Fruit fly (Drosophila melanogaster): ENCODE measurements around the gene unc.

Gene unc

DNA sequence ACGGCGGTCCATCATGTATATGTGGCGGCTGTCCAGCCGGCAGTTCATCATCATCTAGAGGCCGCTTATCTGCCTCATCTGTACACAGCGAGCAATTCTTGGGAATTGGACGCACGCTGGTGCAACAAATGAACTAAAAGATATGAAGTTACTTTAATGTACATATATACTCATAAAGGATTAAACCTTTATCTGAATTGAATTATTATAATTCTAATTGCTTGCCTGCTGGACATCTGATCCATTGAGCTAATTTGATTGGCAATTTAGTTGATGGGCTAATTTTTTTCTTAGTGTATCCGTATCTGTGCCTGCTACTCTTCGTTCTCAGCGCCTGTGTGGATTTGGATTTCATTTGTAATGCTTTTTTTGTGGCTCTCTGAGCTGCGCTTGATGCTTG, 43.8 kb downstream of the unc start (continued):
- TF ChIP-seq CG17361 (GFP tag; IDR thresholded peaks at IDR 0.05) = 0 out of 3 replicates have a peak, but pooled peaks have one; percentile 19
- no peak for TF ChIP-seq D (optimal IDR thresholded peaks at IDR 0.05)
- no peak for TF ChIP-seq D (GFP tag; optimal IDR thresholded peaks at IDR 0.05)
- no peak for TF ChIP-seq CG3407 (GFP tag; optimal IDR thresholded peaks at IDR 0.05)
- peak; percentile 20 for TF ChIP-seq lab (GFP tag; optimal IDR thresholded peaks at IDR 0.05)
- no peak for TF ChIP-seq slp2 (GFP tag; optimal IDR thresholded peaks at IDR 0.05)
- TF ChIP-seq sens (GFP tag) = peak; percentile 49
- TF ChIP-seq CG8089 (GFP tag; optimal IDR thresholded peaks at IDR 0.05) = no peak
- peak; percentile 39 for TF ChIP-seq CG18599 (GFP tag; optimal IDR thresholded peaks at IDR 0.05)
- TF ChIP-seq CG18262 (tag; optimal IDR thresholded peaks at IDR 0.05) = peak; percentile 10
- TF ChIP-seq CG6813 (GFP tag; optimal IDR thresholded peaks at IDR 0.05) = no peak
- peak; percentile 80 for TF ChIP-seq corto (GFP tag; optimal IDR thresholded peaks at IDR 0.05)
- no peak for TF ChIP-seq CG43689 (GFP tag; IDR thresholded peaks at IDR 0.05)
- TF ChIP-seq CG10979 (tag; optimal IDR thresholded peaks at IDR 0.05) = peak; percentile 24
- TF ChIP-seq CG13424 (tag; optimal IDR thresholded peaks at IDR 0.05) = peak; percentile 1
- TF ChIP-seq row (GFP tag; IDR thresholded peaks at IDR 0.05) = peak; percentile 51
- 0 out of 2 replicates have a peak, but pooled peaks have one; percentile 23 for TF ChIP-seq lmd (GFP tag; IDR thresholded peaks at IDR 0.05)
- TF ChIP-seq tin (GFP tag; optimal IDR thresholded peaks at IDR 0.05) = peak; percentile 35
- no peak for TF ChIP-seq fru (optimal IDR thresholded peaks at IDR 0.05)
- no peak for TF ChIP-seq HLH4C (GFP tag; IDR thresholded peaks at IDR 0.05; ENCODE audit: partially characterized antibody)
- TF ChIP-seq gsb (GFP tag; IDR thresholded peaks at IDR 0.05) = no peak
- TF ChIP-seq CG2712 (tag; optimal IDR thresholded peaks at IDR 0.05) = peak; percentile 17
- peak; percentile 16 for TF ChIP-seq CG2120 (GFP tag; optimal IDR thresholded peaks at IDR 0.05)
- TF ChIP-seq crol (GFP tag; IDR thresholded peaks at IDR 0.05) = no peak
- TF ChIP-seq dysf (GFP tag; IDR thresholded peaks at IDR 0.05) = peak; percentile 14; the same call in 1 of the 3 replicates
- peak; percentile 3 to 86 for TF ChIP-seq bsh (GFP tag; optimal IDR thresholded peaks at IDR 0.05)
- TF ChIP-seq Abd-B (GFP tag; optimal IDR thresholded peaks at IDR 0.05) = no peak
- TF ChIP-seq CG11085 (GFP tag; IDR thresholded peaks at IDR 0.05) = no peak
- TF ChIP-seq CG17328 (GFP tag; IDR thresholded peaks at IDR 0.05) = no peak
- no peak for TF ChIP-seq Jarid2 (GFP tag; optimal IDR thresholded peaks at IDR 0.05)
- no peak for TF ChIP-seq CG3838 (GFP tag; optimal IDR thresholded peaks at IDR 0.05)
- no peak for TF ChIP-seq CG15269 (tag; optimal IDR thresholded peaks at IDR 0.05)
- TF ChIP-seq gt (GFP tag; IDR thresholded peaks at IDR 0.05) = no peak
- TF ChIP-seq CG8281 (tag; optimal IDR thresholded peaks at IDR 0.05) = no peak
- peak; percentile 37 for TF ChIP-seq CG11504 (tag; optimal IDR thresholded peaks at IDR 0.05)
- TF ChIP-seq Ada2b (GFP tag; IDR thresholded peaks at IDR 0.05) = peak; percentile 8; the same call in 1 of the 2 replicates
- no peak for TF ChIP-seq CG6254 (GFP tag; optimal IDR thresholded peaks at IDR 0.05)
- peak; percentile 12 for TF ChIP-seq CG17359 (tag; optimal IDR thresholded peaks at IDR 0.05)
- no peak for TF ChIP-seq CG6791 (GFP tag; IDR thresholded peaks at IDR 0.05; ENCODE audit: partially characterized antibody)
- TF ChIP-seq sc (optimal IDR thresholded peaks at IDR 0.05) = no peak
- TF ChIP-seq sc (GFP tag; optimal IDR thresholded peaks at IDR 0.05) = no peak
- TF ChIP-seq nmo (GFP tag; optimal IDR thresholded peaks at IDR 0.05) = peak; percentile 25
- no peak for TF ChIP-seq CG3995 (GFP tag; optimal IDR thresholded peaks at IDR 0.05)
- peak; percentile 1 for TF ChIP-seq CG17829 (tag; optimal IDR thresholded peaks at IDR 0.05)
- TF ChIP-seq prd (optimal IDR thresholded peaks at IDR 0.05) = no peak
- peak; percentile 48; the same call in 2 of the 3 replicates for TF ChIP-seq prd (GFP tag; IDR thresholded peaks at IDR 0.05)
- TF ChIP-seq CG11456 (GFP tag; IDR thresholded peaks at IDR 0.05) = no peak
- TF ChIP-seq Oli (tag; optimal IDR thresholded peaks at IDR 0.05) = peak; percentile 18
- TF ChIP-seq ato (GFP tag; IDR thresholded peaks at IDR 0.05; ENCODE audit: partially characterized antibody) = no peak
- no peak for TF ChIP-seq HLH54F (GFP tag; optimal IDR thresholded peaks at IDR 0.05)
- TF ChIP-seq ase (GFP tag; IDR thresholded peaks at IDR 0.05) = no peak
- TF ChIP-seq CG14965 (GFP tag; optimal IDR thresholded peaks at IDR 0.05; ENCODE audit: borderline replicate concordance) = no peak

Data from whole organism, embryonic.